Fruit fly (Drosophila melanogaster): ENCODE data around the gene salm.

salm gene

DNA sequence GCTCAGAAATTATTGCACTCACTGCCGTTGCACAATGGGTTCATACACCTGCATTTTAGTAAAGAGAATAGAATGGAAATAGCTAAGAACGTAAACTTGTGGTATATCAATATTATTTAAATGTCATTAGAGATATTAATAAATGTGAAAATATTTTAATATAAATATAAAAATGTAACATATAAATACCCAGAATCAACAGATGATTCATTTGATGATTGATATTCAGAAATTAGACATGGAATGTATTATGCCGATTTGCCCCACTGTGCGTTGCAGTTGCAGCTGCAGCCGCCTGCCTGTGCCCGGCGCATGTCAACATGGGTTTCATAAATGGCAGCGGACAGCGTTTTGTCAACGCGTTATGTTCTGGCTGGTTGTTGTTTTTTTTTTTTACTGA, 24.6 kb upstream of the salm start (continued):
- peak; percentile 38 for TF ChIP-seq achi (GFP tag; optimal IDR thresholded peaks at IDR 0.05)
- TF ChIP-seq Hr4 (GFP tag; optimal IDR thresholded peaks at IDR 0.05): no peak
- peak; percentile 48 for TF ChIP-seq CG32006 (GFP tag; optimal IDR thresholded peaks at IDR 0.05)
- TF ChIP-seq CG10669 (GFP tag; optimal IDR thresholded peaks at IDR 0.05): no peak

DNA sequence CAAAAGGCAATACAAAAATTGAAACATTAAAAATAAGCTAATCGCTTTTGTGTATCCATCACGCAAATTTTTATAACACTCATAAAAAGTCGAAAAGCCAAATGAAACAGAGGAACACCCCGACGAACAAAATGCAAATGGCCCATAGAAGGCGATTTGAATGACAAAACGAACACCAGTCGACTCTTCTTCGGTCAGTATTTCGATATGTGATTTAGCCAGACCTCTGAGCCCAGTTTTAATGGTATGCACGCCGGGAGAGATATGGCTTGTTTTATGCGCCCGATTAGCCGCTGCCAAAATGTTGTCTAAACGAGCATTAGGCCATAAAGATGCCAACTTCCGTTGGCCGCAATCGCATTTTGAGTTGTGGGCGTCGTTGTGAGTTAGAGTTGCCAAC, 22.7 kb upstream of the salm start:
- TF ChIP-seq Met (GFP tag; optimal IDR thresholded peaks at IDR 0.05) (no peak), CG8119 (GFP tag; IDR thresholded peaks at IDR 0.05) (no peak), lz (GFP tag; optimal IDR thresholded peaks at IDR 0.05) (no peak), Hr39 (GFP tag; optimal IDR thresholded peaks at IDR 0.05) (no peak), CG6163 (GFP tag; IDR thresholded peaks at IDR 0.05) (no peak), fd85E (GFP tag; optimal IDR thresholded peaks at IDR 0.05) (no peak), CG10631 (GFP tag; optimal IDR thresholded peaks at IDR 0.05) (no peak), Lpt (GFP tag; optimal IDR thresholded peaks at IDR 0.05) (no peak), spab (GFP tag; optimal IDR thresholded peaks at IDR 0.05) (no peak), vri (GFP tag; optimal IDR thresholded peaks at IDR 0.05) (no peak), eg (GFP tag; IDR thresholded peaks at IDR 0.05) (no peak), Blimp-1 (GFP tag; optimal IDR thresholded peaks at IDR 0.05) (no peak), Eip75B (GFP tag; optimal IDR thresholded peaks at IDR 0.05) (no peak), fkh (GFP tag; optimal IDR thresholded peaks at IDR 0.05) (no peak), CG11902 (GFP tag; optimal IDR thresholded peaks at IDR 0.05) (no peak), CG8319 (GFP tag; optimal IDR thresholded peaks at IDR 0.05) (no peak), CG3919 (GFP tag; optimal IDR thresholded peaks at IDR 0.05) (no peak), Gug (GFP tag; IDR thresholded peaks at IDR 0.05) (no peak)

- TF ChIP-seq CG6792 (GFP tag; optimal IDR thresholded peaks at IDR 0.05): no peak
- TF ChIP-seq fkh (GFP tag; optimal IDR thresholded peaks at IDR 0.05): peak; percentile 39
Observed at dm6 chr2L:11456667-11457222, 11.3 kb upstream of the salm start.

DNA sequence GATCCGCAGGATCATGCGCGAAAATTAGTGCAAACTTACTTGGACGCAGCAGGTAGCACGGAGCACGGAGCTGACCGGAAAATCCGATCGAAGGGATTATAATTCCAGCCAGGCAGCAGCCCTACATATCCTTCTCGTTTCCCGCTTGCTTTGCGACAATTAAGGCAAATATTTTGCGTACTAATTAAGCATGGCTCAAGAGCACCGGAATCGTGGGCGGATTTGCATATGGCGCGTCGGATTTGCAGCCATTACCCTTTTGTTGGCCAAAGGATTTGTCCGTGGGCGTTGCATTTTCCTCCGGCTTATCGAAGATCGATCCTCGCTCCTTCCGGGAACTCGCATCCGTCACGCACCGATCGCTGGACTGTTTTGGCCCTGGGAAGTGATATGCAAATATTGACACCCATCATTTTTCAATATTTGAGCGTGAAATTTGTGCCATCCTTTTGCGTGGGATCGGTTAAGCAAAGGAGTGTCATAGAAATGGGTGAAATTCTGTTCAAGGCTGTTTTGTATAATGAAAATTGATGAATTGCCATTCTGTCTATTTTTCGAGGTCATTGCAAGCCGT, 10.2 kb upstream of the salm start:
- no peak for TF ChIP-seq dac (GFP tag; optimal IDR thresholded peaks at IDR 0.05)
- TF ChIP-seq OdsH (GFP tag; optimal IDR thresholded peaks at IDR 0.05): no peak
- no peak for TF ChIP-seq Gug (GFP tag; IDR thresholded peaks at IDR 0.05)
- TF ChIP-seq CG3919 (GFP tag; optimal IDR thresholded peaks at IDR 0.05): no peak
- TF ChIP-seq CG11762 (GFP tag; optimal IDR thresholded peaks at IDR 0.05; ENCODE audit: insufficient read depth): no peak
- no peak for TF ChIP-seq CG15336 (GFP tag; IDR thresholded peaks at IDR 0.05)
- TF ChIP-seq cyc (GFP tag; optimal IDR thresholded peaks at IDR 0.05): no peak
- no peak for TF ChIP-seq Lpt (GFP tag; optimal IDR thresholded peaks at IDR 0.05)
- TF ChIP-seq CG4318 (GFP tag; optimal IDR thresholded peaks at IDR 0.05): no peak
- no peak for TF ChIP-seq Met (GFP tag; optimal IDR thresholded peaks at IDR 0.05)
- TF ChIP-seq CG6792 (GFP tag; optimal IDR thresholded peaks at IDR 0.05): no peak
- no peak for TF ChIP-seq CG8119 (GFP tag; IDR thresholded peaks at IDR 0.05)
- TF ChIP-seq CG10669 (GFP tag; optimal IDR thresholded peaks at IDR 0.05): no peak
- no peak for TF ChIP-seq CG34406 (GFP tag; optimal IDR thresholded peaks at IDR 0.05)
- TF ChIP-seq topi (GFP tag; optimal IDR thresholded peaks at IDR 0.05): no peak
- TF ChIP-seq salr (GFP tag; optimal IDR thresholded peaks at IDR 0.05): no peak
- TF ChIP-seq lz (GFP tag; optimal IDR thresholded peaks at IDR 0.05): no peak
- TF ChIP-seq Eip93F (GFP tag; optimal IDR thresholded peaks at IDR 0.05): no peak
- no peak for TF ChIP-seq CG8319 (GFP tag; optimal IDR thresholded peaks at IDR 0.05)
